Worm (Caenorhabditis elegans): ENCODE measurements around the gene T05A7.7.
A peak's percentile ranks its signal among the peaks of the same experiment; 100 is the strongest.

Gene T05A7.7

DNA sequence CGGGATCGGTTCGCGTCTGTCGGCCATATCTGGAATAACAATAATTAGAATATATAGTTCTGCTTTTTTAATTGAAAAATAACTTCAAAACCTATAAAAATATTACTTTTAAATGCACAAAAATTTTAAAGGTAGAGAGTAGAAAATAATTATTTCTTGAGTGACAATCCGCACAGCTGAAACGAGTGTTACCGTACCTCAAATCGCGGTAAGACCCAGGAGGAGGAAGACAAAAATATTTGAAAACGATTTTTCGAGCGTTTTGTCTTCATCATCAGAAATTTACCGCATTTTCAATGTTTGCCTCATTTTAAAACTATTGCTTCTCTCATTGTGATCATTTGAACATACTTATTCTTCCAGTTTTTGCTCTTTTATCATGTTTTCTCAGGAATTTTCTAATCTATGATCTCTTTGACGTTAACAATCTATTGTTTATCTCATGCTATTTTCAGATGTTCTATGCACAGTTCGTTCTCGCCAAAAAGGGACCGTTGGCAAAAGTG, 17.0 kb upstream of the T05A7.7 start, which contains the start of the genes rpn-5 and scc-1 (continued):
- no peak for TF ChIP-seq eor-1 (tag; optimal IDR thresholded peaks at IDR 0.05)

DNA sequence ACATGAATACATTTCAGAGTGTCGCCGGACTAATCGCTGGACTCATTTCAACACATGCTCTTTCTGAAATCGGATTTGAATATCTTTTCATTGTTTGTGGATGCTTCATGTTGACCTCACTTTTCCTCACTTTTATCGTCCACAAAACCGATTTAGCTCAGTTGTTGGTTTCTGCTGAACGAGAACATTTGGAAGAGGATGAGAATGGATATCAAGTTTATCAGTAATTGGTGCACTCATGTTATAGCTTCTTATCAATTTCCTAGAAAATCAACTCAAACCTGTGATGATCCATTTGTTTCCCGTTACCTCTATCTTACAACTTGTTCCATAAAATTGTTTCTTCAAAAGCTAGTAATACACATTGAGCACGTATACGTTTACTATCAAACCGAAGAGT, 14.8 kb upstream of the T05A7.7 start:
- TF ChIP-seq elt-1 (tag; optimal IDR thresholded peaks at IDR 0.05) (no peak), nhr-43 (tag; optimal IDR thresholded peaks at IDR 0.05; ENCODE audit: poor library complexity, severe bottlenecking) (peak; percentile 12), jun-1 (tag; optimal IDR thresholded peaks at IDR 0.05) (no peak)

DNA sequence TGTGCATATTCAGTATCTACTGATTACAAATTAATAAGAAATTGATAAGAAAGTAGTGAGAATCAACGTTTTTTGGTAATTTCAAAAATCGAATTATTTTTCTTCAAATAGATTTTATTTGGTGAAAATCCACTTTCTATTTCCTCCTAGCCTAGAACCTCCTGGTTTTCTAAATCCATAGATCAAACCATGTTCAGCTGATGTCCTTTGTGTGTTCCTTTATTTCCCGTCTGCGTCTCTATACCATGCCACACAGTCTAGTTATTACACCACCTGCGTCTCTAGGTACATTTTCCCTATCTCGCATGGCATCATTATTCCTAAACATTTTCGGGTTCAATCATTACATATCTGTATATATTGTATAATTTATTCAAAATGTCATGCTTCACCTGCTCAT, 11.8 kb upstream of the T05A7.7 start, which contains the start of gene F10G7.5:
Gene F10G7.5 (plus strand): TSS at position 286 of the 400 bp plus-strand sequence.
- TF ChIP-seq elt-2 (tag; optimal IDR thresholded peaks at IDR 0.05) (peak; percentile 58), elt-3 (tag; optimal IDR thresholded peaks at IDR 0.05) (no peak), egl-5 (tag; optimal IDR thresholded peaks at IDR 0.05) (no peak), nfya-1 (tag; optimal IDR thresholded peaks at IDR 0.05; ENCODE audit: insufficient read depth) (peak; percentile 31), ztf-4 (tag; optimal IDR thresholded peaks at IDR 0.05) (no peak), lin-39 (tag; optimal IDR thresholded peaks at IDR 0.05) (no peak), lin-15B (tag; optimal IDR thresholded peaks at IDR 0.05) (no peak), nhr-12 (tag; optimal IDR thresholded peaks at IDR 0.05) (no peak), tbx-2 (tag; optimal IDR thresholded peaks at IDR 0.05) (no peak), nhr-76 (tag; optimal IDR thresholded peaks at IDR 0.05) (no peak), aly-2 (tag; optimal IDR thresholded peaks at IDR 0.05) (no peak), ceh-82 (tag; optimal IDR thresholded peaks at IDR 0.05) (no peak), nhr-23 (tag; optimal IDR thresholded peaks at IDR 0.05) (no peak), lsy-12 (tag; optimal IDR thresholded peaks at IDR 0.05) (no peak), fos-1 (tag; optimal IDR thresholded peaks at IDR 0.05) (no peak)

DNA sequence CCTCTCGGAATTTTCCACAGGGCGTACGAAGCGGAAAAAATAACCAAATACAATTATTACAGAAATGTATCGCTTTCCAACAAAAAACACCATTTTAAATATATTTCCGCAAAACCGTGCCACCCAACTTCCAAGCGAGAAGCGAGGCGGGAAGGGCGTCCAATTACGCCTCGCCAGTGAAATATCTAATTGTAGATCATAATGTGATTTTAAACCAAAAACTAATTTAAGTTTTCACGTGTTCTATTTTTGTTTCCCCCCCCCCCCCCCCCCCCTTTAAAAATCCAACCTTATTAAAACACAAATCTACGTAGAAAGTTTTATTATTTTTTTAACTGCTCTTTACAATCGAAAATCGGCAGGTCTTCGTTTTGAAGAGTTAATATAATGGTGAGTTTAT, 8.2 kb upstream of the T05A7.7 start, which contains the start of gene F10G7.12:
Gene F10G7.12 (plus strand): TSS at position 301 of the 400 bp plus-strand sequence.
- TF ChIP-seq elt-2 (tag; optimal IDR thresholded peaks at IDR 0.05): no peak
- TF ChIP-seq nhr-237 (tag; optimal IDR thresholded peaks at IDR 0.05): no peak
- TF ChIP-seq tbx-2 (tag; optimal IDR thresholded peaks at IDR 0.05): no peak
- no peak for TF ChIP-seq nhr-23 (tag; optimal IDR thresholded peaks at IDR 0.05)
- no peak for TF ChIP-seq snpc-4 (tag; optimal IDR thresholded peaks at IDR 0.05)
- no peak for TF ChIP-seq mdl-1 (tag; optimal IDR thresholded peaks at IDR 0.05)
- no peak for TF ChIP-seq unc-62 (GFP tag; optimal IDR thresholded peaks at IDR 0.05)
- TF ChIP-seq elt-1 (tag; optimal IDR thresholded peaks at IDR 0.05): no peak
- no peak for TF ChIP-seq mml-1 (tag; optimal IDR thresholded peaks at IDR 0.05)
- TF ChIP-seq fos-1 (tag; optimal IDR thresholded peaks at IDR 0.05): no peak
- TF ChIP-seq ceh-9 (tag; optimal IDR thresholded peaks at IDR 0.05): no peak
- no peak for TF ChIP-seq lin-15B (tag; optimal IDR thresholded peaks at IDR 0.05)

DNA sequence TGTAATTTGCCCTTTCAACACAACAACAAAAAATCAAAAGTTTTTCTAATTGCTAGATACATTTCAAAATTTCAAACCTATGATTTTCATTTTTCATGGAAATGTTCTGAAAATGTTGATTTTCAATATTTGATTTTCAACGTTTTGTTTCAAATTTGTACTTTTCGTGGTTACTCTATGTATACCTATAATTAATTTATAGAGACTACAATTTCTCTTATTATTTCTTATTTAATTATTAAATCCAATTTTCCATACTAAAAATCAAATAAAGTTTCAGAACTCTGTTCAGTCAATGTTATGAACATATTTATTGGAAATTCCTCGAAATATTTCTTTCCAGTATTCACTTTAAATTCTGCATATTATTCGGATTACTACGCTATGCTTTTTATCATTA, 5.7 kb upstream of the T05A7.7 start, which contains the start of gene sre-39:
Gene sre-39 (plus strand): TSS at position 301 of the 400 bp plus-strand sequence.
- no peak for TF ChIP-seq unc-39 (tag; optimal IDR thresholded peaks at IDR 0.05)
- no peak for TF ChIP-seq lsy-12 (tag; optimal IDR thresholded peaks at IDR 0.05)
- TF ChIP-seq fos-1 (tag; optimal IDR thresholded peaks at IDR 0.05): no peak
- TF ChIP-seq R02D3.7 (tag; optimal IDR thresholded peaks at IDR 0.05): no peak

DNA sequence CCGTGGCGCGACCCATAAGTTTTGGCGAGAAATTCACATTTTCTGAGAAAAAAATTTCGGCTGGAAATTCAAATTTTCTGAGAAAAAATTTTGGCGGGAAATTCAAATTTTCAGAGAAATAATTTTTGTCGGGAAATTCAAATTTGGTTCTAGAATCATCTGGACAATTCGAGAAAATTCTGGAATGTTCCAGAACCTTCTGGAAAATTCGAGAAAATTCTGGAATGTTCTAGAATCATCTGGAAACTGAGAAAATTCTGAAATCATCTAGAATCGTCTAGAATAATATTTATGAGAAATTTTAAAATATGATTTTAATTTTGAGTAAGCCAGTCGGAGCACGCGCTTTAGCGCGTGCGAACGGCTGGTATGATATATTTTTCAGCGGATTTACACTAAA, 3.6 kb upstream of the T05A7.7 start:
- TF ChIP-seq eor-1 (tag; optimal IDR thresholded peaks at IDR 0.05) (no peak), snpc-4 (tag; optimal IDR thresholded peaks at IDR 0.05) (no peak), sea-2 (GFP tag; optimal IDR thresholded peaks at IDR 0.05) (no peak), ceh-9 (tag; optimal IDR thresholded peaks at IDR 0.05) (no peak), mdl-1 (tag; optimal IDR thresholded peaks at IDR 0.05) (no peak), daf-12 (tag; optimal IDR thresholded peaks at IDR 0.05) (no peak), elt-1 (tag; optimal IDR thresholded peaks at IDR 0.05) (no peak), ztf-4 (tag; optimal IDR thresholded peaks at IDR 0.05) (no peak), ZK546.5 (tag; optimal IDR thresholded peaks at IDR 0.05) (no peak), lin-15B (tag; optimal IDR thresholded peaks at IDR 0.05) (no peak), tbx-2 (tag; optimal IDR thresholded peaks at IDR 0.05) (no peak), nhr-237 (tag; optimal IDR thresholded peaks at IDR 0.05) (no peak), lsy-12 (tag; optimal IDR thresholded peaks at IDR 0.05) (no peak), ama-1 (optimal IDR thresholded peaks at IDR 0.05) (no peak), hmg-11 (tag; optimal IDR thresholded peaks at IDR 0.05) (no peak)

Measured in whole organism, L3 larva.